Fruit fly (Drosophila melanogaster): ENCODE results near the gene KLHL18.
A peak's percentile ranks its signal among the peaks of the same experiment; 100 is the strongest.

The KLHL18 gene

dm6 chr3R:11974631-11975030 is 35.6 kb downstream of the KLHL18 start, which contains the start of gene Tango9:
Gene Tango9 (minus strand): TSS chr3R:11974910.
- TF ChIP-seq dmrt93B (GFP tag; optimal IDR thresholded peaks at IDR 0.05): no peak
- peak; percentile 51 for TF ChIP-seq h (GFP tag; optimal IDR thresholded peaks at IDR 0.05)
- no peak for TF ChIP-seq CG32264 (GFP tag; optimal IDR thresholded peaks at IDR 0.05)
- peak in 1 of 2 experiments; percentile 53 for TF ChIP-seq foxo (GFP tag; optimal IDR thresholded peaks at IDR 0.05)
- TF ChIP-seq jim (GFP tag; optimal IDR thresholded peaks at IDR 0.05): no peak
- TF ChIP-seq ey (GFP tag; optimal IDR thresholded peaks at IDR 0.05): peak; percentile 21
- peak; percentile 58 for TF ChIP-seq fru (GFP tag; optimal IDR thresholded peaks at IDR 0.05)
- TF ChIP-seq Hr83 (GFP tag; optimal IDR thresholded peaks at IDR 0.05; ENCODE audit: poor library complexity, severe bottlenecking): peak; percentile 36
- TF ChIP-seq Mio (GFP tag; optimal IDR thresholded peaks at IDR 0.05): no peak
- no peak for TF ChIP-seq tai (GFP tag; optimal IDR thresholded peaks at IDR 0.05)
- TF ChIP-seq rgr (GFP tag; optimal IDR thresholded peaks at IDR 0.05): peak; percentile 51
- peak; percentile 33 for TF ChIP-seq br (GFP tag; optimal IDR thresholded peaks at IDR 0.05)
- TF ChIP-seq Myc (optimal IDR thresholded peaks at IDR 0.05): peak; percentile 48
- TF ChIP-seq Sp1 (GFP tag; optimal IDR thresholded peaks at IDR 0.05): peak; percentile 42
- TF ChIP-seq Vsx2 (GFP tag; optimal IDR thresholded peaks at IDR 0.05; ENCODE audit: partially characterized antibody): no peak
- TF ChIP-seq CG9705 (GFP tag; optimal IDR thresholded peaks at IDR 0.05): peak; percentile 32
- TF ChIP-seq Dfd (GFP tag; optimal IDR thresholded peaks at IDR 0.05): no peak
- no peak for TF ChIP-seq Rel (GFP tag; optimal IDR thresholded peaks at IDR 0.05)
- TF ChIP-seq Rel (tag; optimal IDR thresholded peaks at IDR 0.05): peak; percentile 99
- no peak for TF ChIP-seq N (GFP tag; optimal IDR thresholded peaks at IDR 0.05)
- TF ChIP-seq HLH106 (tag; optimal IDR thresholded peaks at IDR 0.05): peak; percentile 47
- no peak for TF ChIP-seq sv (GFP tag; optimal IDR thresholded peaks at IDR 0.05)
- TF ChIP-seq Abd-B (GFP tag; optimal IDR thresholded peaks at IDR 0.05): no peak
- peak; percentile 13 for TF ChIP-seq dsf (GFP tag; optimal IDR thresholded peaks at IDR 0.05; ENCODE audit: borderline replicate concordance)
- TF ChIP-seq pan (optimal IDR thresholded peaks at IDR 0.05): no peak

- TF ChIP-seq Hr83 (GFP tag; optimal IDR thresholded peaks at IDR 0.05; ENCODE audit: poor library complexity, severe bottlenecking) (no peak), Rel (GFP tag; optimal IDR thresholded peaks at IDR 0.05) (no peak), Rel (tag; optimal IDR thresholded peaks at IDR 0.05) (peak; percentile 35)
These were observed 36.4 kb downstream of the KLHL18 start for dm6 chr3R:11973826-11974225.

dm6 chr3R:11971394-11971793 is 38.8 kb downstream of the KLHL18 start, which contains the start of gene GC2:
Gene GC2 (plus strand): TSS chr3R:11971694.
- TF ChIP-seq woc (GFP tag; optimal IDR thresholded peaks at IDR 0.05) (no peak), pan (optimal IDR thresholded peaks at IDR 0.05) (no peak), Hnf4 (GFP tag; optimal IDR thresholded peaks at IDR 0.05) (no peak), h (GFP tag; optimal IDR thresholded peaks at IDR 0.05) (no peak), dmrt93B (GFP tag; optimal IDR thresholded peaks at IDR 0.05) (no peak)

dm6 chr3R:11969217-11969616 is 41.0 kb downstream of the KLHL18 start:
- TF ChIP-seq Dfd (GFP tag; optimal IDR thresholded peaks at IDR 0.05): no peak
- peak; percentile 5 for TF ChIP-seq ey (GFP tag; optimal IDR thresholded peaks at IDR 0.05)
- no peak for TF ChIP-seq OdsH (GFP tag; optimal IDR thresholded peaks at IDR 0.05)
- TF ChIP-seq N (GFP tag; optimal IDR thresholded peaks at IDR 0.05): no peak

- TF ChIP-seq Myc (optimal IDR thresholded peaks at IDR 0.05) (no peak), foxo (GFP tag; optimal IDR thresholded peaks at IDR 0.05) (no peak), N (GFP tag; optimal IDR thresholded peaks at IDR 0.05) (no peak), dl (GFP tag; optimal IDR thresholded peaks at IDR 0.05; ENCODE audit: insufficient read depth in 1 of 2, partially characterized antibody in 2 of 2) (no peak), dsf (GFP tag; optimal IDR thresholded peaks at IDR 0.05; ENCODE audit: borderline replicate concordance) (no peak), dmrt93B (GFP tag; optimal IDR thresholded peaks at IDR 0.05) (no peak), Dif (GFP tag; optimal IDR thresholded peaks at IDR 0.05; ENCODE audit: partially characterized antibody) (no peak), CG32264 (GFP tag; optimal IDR thresholded peaks at IDR 0.05) (no peak), Hr83 (GFP tag; optimal IDR thresholded peaks at IDR 0.05; ENCODE audit: poor library complexity, severe bottlenecking) (no peak), GATAd (GFP tag; optimal IDR thresholded peaks at IDR 0.05) (no peak), sage (GFP tag; optimal IDR thresholded peaks at IDR 0.05) (no peak), Abd-B (GFP tag; optimal IDR thresholded peaks at IDR 0.05) (no peak), CG9705 (GFP tag; optimal IDR thresholded peaks at IDR 0.05) (no peak), psq (GFP tag; optimal IDR thresholded peaks at IDR 0.05) (no peak)
These were observed 42.0 kb downstream of the KLHL18 start for dm6 chr3R:11968030-11968753.

Measured in whole organism, wandering third instar larva.